Worm (Caenorhabditis elegans) whole organism, early embryonic: Measurements from ENCODE around the gene F26F12.5.

Source experiments
- B0310.2 ChIP-seq: sonication (generic microtip); optimal IDR thresholded peaks from 2 replicates; lab custom pipeline; 2016; ENCODE audit warnings: mild to moderate bottlenecking, missing genetic modification characterization, missing compliant biosample characterization
- ceh-13 ChIP-seq: fragments of 200-800 bp; sonication (Bioruptor generic); optimal IDR thresholded peaks from 2 replicates; lab custom pipeline; 2018; ENCODE audit warnings: mild to moderate bottlenecking, missing genetic modification characterization, missing compliant biosample characterization
- ceh-36 ChIP-seq: sonication (generic microtip); optimal IDR thresholded peaks from 2 replicates; lab custom pipeline; 2016; ENCODE audit warnings: missing genetic modification characterization, inconsistent platforms, missing compliant biosample characterization
- flt-1 ChIP-seq: fragments of 200-800 bp; sonication (Bioruptor generic); IDR thresholded peaks from 2 replicates; pipeline ENCODE4 v1.3.6; 2022; ENCODE audit warnings: missing genetic modification characterization, missing compliant biosample characterization
- hmbx-1 ChIP-seq: sonication (generic microtip); optimal IDR thresholded peaks from 2 replicates; lab custom pipeline; 2016; ENCODE audit warnings: mild to moderate bottlenecking, missing genetic modification characterization, missing compliant biosample characterization
- scrt-1 ChIP-seq: fragments of 200-800 bp; sonication (Bioruptor generic); IDR thresholded peaks from 2 replicates; pipeline ENCODE4 v1.3.6; 2022; ENCODE audit warnings: missing genetic modification characterization, missing compliant biosample characterization
- sea-1 ChIP-seq: fragments of 200-800 bp; sonication (Bioruptor generic); conservative IDR thresholded peaks from 2 replicates; pipeline ENCODE4 v1.3.6; 2022; ENCODE audit warnings: missing genetic modification characterization, missing compliant biosample characterization
- tbx-11 ChIP-seq: fragments of 200-800 bp; sonication (Bioruptor generic); IDR thresholded peaks from 2 replicates; pipeline ENCODE4 v1.3.6; 2022; ENCODE audit warnings: missing genetic modification characterization, missing compliant biosample characterization
- tra-4 ChIP-seq: sonication (generic microtip); optimal IDR thresholded peaks from 2 replicates; lab custom pipeline; 2017; ENCODE audit warnings: missing genetic modification characterization, missing compliant biosample characterization

DNA sequence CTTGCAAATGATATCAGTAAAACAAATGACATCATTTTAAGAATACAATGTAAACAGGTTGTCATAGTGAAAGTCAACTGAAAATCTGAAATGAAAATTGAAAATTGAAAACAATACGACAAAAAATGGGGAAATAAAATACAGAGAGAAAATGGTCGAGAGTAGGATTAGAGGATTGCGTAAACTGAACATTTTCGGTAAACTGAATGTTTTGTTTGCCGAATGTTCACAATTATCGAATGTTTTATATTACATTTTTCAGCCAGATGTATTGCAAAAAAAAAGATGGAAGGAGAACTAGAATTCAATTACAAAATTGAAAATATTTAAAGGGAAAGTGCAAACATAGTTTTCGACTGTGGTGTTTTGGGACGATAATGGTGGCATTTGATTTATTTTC lies at the start of gene F26F12.5:
- no peak for TF ChIP-seq sea-1
- TF ChIP-seq ceh-13 (GFP tag; lab: Kevin White, UChicago): no peak
- TF ChIP-seq tbx-11: no peak
- no peak for TF ChIP-seq ceh-36
- TF ChIP-seq scrt-1: no peak
- no peak for TF ChIP-seq hmbx-1
- no peak for TF ChIP-seq flt-1 (GFP tag; lab: Robert Waterston, UW)
- TF ChIP-seq tra-4 (tag; lab: Kevin White, UChicago): no peak
- TF ChIP-seq B0310.2: no peak
